Worm (Caenorhabditis elegans): ENCODE measurements around the gene C55C3.3.

C55C3.3 gene

DNA sequence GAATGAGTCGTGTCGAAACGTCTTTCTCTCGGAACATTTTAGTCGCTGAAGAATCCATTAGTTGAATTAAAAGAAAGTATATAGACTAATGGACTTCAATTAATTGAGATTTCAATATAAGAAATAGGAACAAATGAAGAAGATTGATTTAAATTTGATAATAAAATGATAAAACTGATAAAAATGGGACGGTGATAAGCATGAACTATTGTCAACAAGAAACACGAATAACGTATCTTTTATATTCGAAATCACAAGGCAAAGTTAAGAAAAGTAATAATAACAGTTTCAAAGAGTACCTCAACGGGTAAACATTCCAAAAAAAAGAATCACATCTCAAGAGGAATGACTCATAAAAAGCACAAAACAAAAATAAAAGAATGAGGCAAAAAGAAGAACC, 15.6 kb upstream of the C55C3.3 start, which contains the start of gene T19E7.6:
Gene T19E7.6, minus strand, starts transcription at position 45 of the 400 bp plus-strand sequence.
- TF ChIP-seq flh-1 (GFP tag; optimal IDR thresholded peaks at IDR 0.05) (no peak), mep-1 (tag; optimal IDR thresholded peaks at IDR 0.05) (no peak), M03D4.4 (tag; optimal IDR thresholded peaks at IDR 0.05) (no peak), sptf-1 (tag; optimal IDR thresholded peaks at IDR 0.05) (no peak), nhr-237 (tag; optimal IDR thresholded peaks at IDR 0.05) (no peak), ces-1 (GFP tag; optimal IDR thresholded peaks at IDR 0.05) (no peak), unc-120 (tag; optimal IDR thresholded peaks at IDR 0.05; ENCODE audit: poor library complexity, severe bottlenecking) (no peak), unc-39 (tag; optimal IDR thresholded peaks at IDR 0.05) (no peak), drap-1 (GFP tag; optimal IDR thresholded peaks at IDR 0.05) (no peak)

DNA sequence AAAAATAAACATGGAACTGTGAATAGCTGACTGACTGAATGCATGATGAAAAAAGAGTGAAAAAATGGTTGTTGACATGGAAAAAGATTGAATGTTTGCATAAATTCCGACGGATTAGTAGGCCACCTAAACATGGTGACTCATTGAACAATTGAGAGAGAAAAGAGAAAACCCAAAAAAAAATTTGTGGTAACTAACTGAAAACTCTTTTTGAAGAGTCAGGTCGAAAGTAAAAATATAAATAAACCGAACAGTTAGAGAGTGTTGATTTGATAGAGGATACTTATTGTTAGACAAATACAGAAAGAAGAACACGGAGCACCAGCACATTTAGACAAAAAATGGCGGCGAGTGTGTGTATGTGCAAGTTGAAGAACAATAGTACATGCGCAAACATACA, 13.8 kb upstream of the C55C3.3 start:
- no peak for TF ChIP-seq bed-3 (GFP tag; optimal IDR thresholded peaks at IDR 0.05)
- no peak for TF ChIP-seq blmp-1 (tag; optimal IDR thresholded peaks at IDR 0.05)
- no peak for TF ChIP-seq ces-1 (GFP tag; optimal IDR thresholded peaks at IDR 0.05)
- no peak for TF ChIP-seq sptf-1 (tag; optimal IDR thresholded peaks at IDR 0.05)
- no peak for TF ChIP-seq zip-8 (tag; optimal IDR thresholded peaks at IDR 0.05)
- TF ChIP-seq mab-5 (tag; optimal IDR thresholded peaks at IDR 0.05) = no peak
- no peak for TF ChIP-seq unc-120 (tag; optimal IDR thresholded peaks at IDR 0.05; ENCODE audit: poor library complexity, severe bottlenecking)
- TF ChIP-seq ceh-39 (tag; optimal IDR thresholded peaks at IDR 0.05) = no peak
- TF ChIP-seq nhr-237 (tag; optimal IDR thresholded peaks at IDR 0.05) = no peak
- TF ChIP-seq flh-1 (GFP tag; optimal IDR thresholded peaks at IDR 0.05) = no peak
- no peak for TF ChIP-seq nhr-76 (tag; optimal IDR thresholded peaks at IDR 0.05)
- no peak for TF ChIP-seq lin-13 (tag; optimal IDR thresholded peaks at IDR 0.05)
- TF ChIP-seq elt-3 (tag; optimal IDR thresholded peaks at IDR 0.05) = no peak
- no peak for TF ChIP-seq ceh-43 (GFP tag; optimal IDR thresholded peaks at IDR 0.05)
- TF ChIP-seq mep-1 (tag; optimal IDR thresholded peaks at IDR 0.05) = no peak
- TF ChIP-seq unc-62 (GFP tag; optimal IDR thresholded peaks at IDR 0.05) = no peak
- TF ChIP-seq elt-1 (tag; optimal IDR thresholded peaks at IDR 0.05; ENCODE audit: borderline replicate concordance, insufficient read depth) = no peak
- no peak for TF ChIP-seq unc-39 (tag; optimal IDR thresholded peaks at IDR 0.05)

DNA sequence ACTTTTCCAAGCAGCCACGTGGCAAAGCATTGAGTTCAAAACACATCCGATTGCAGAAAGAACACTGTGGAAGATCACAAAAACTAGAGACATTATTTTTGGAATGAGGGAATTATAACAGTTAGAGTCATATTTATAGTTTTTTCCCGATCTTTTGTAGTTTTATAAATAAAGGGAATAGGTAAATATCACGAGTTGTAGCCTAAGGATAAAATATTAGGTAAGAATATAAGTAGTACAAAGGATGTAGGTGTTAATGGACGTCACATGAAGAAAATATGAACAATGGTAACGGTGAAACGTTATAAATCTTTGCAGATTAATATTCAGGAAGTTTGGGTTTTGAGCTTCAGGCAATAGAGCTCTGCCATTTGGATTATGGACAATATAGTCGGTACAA, 10.7 kb upstream of the C55C3.3 start, which contains the start of gene srd-5:
Gene srd-5, minus strand, starts transcription at position 101 of the 400 bp plus-strand sequence.
- TF ChIP-seq lin-13 (tag; optimal IDR thresholded peaks at IDR 0.05) (no peak), unc-120 (tag; optimal IDR thresholded peaks at IDR 0.05; ENCODE audit: poor library complexity, severe bottlenecking) (no peak), pha-4 (tag; optimal IDR thresholded peaks at IDR 0.05) (no peak), elt-1 (tag; optimal IDR thresholded peaks at IDR 0.05; ENCODE audit: borderline replicate concordance, insufficient read depth) (no peak), ceh-43 (GFP tag; optimal IDR thresholded peaks at IDR 0.05) (no peak)

DNA sequence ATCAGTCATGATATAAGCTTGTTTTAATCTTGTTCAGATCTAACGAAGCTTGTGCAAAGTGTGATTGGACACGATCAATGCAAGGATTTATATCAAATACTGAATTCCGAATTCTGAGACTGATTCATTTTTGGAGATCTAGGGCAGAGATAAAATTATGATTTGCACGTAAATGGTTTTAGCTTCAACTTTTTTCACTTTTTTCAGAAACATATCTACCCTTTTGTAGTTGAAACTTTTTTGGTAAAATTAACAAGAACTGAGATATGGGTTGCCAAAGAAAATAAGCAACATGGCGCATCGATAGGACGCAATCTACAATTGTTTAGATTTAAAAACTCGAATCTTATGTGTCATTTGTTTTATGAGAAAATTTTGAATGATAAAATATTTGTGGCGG, 7.0 kb upstream of the C55C3.3 start, which contains the start of gene C55C3.4:
Gene C55C3.4, minus strand, starts transcription at position 101 of the 400 bp plus-strand sequence.
- TF ChIP-seq ceh-39 (tag; optimal IDR thresholded peaks at IDR 0.05) = no peak
- no peak for TF ChIP-seq sptf-1 (tag; optimal IDR thresholded peaks at IDR 0.05)
- no peak for TF ChIP-seq M03D4.4 (tag; optimal IDR thresholded peaks at IDR 0.05)
- no peak for TF ChIP-seq ceh-83 (GFP tag; optimal IDR thresholded peaks at IDR 0.05)
- TF ChIP-seq mab-5 (tag; optimal IDR thresholded peaks at IDR 0.05) = no peak
- TF ChIP-seq bed-3 (GFP tag; optimal IDR thresholded peaks at IDR 0.05) = no peak
- TF ChIP-seq sem-2 (GFP tag; optimal IDR thresholded peaks at IDR 0.05) = no peak
- TF ChIP-seq unc-39 (tag; optimal IDR thresholded peaks at IDR 0.05) = no peak
- no peak for TF ChIP-seq lin-13 (tag; optimal IDR thresholded peaks at IDR 0.05)
- no peak for TF ChIP-seq zip-8 (tag; optimal IDR thresholded peaks at IDR 0.05)
- TF ChIP-seq elt-3 (tag; optimal IDR thresholded peaks at IDR 0.05) = no peak
- TF ChIP-seq nhr-76 (tag; optimal IDR thresholded peaks at IDR 0.05) = no peak
- TF ChIP-seq ztf-11 (tag; optimal IDR thresholded peaks at IDR 0.05) = no peak

DNA sequence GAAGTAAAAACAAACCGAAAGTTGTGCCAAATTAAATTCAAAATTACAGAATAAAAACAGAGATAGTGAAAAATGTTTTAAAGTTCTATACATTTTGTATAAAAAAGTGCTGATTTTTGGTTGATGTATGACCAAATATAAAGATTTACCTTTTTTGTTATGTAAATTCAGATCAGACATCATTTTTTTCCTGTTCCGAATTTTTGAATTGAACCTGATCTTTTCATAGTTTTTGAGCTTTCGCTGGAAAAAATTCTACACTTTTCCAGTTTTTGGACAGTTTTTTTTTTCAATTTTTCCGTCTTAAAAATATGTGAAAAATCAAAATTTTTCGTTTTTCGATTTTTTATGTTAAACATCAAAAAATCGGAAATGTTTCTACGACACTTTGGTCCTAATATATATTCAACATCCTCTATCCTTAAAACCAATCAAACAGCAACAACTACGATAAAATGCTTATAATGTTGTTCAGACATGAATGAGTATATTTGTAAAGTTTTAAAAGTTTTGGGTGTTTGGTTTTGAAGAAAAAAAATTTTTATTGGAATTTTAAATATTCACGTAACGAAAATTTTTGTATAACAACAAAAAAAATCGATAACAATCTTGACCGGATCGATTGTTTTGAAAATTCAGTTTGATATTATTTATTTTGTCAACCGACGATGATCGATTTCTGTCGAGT, 2.4 kb upstream of the C55C3.3 start, which contains the start of the genes C55C3.7 and C55C3.6:
Gene C55C3.7, minus strand, starts transcription at position 101 of the 688 bp plus-strand sequence.
Gene C55C3.6, plus strand, starts transcription at position 638 of the 688 bp plus-strand sequence.
- TF ChIP-seq blmp-1 (tag; optimal IDR thresholded peaks at IDR 0.05) = no peak
- no peak for TF ChIP-seq nhr-76 (tag; optimal IDR thresholded peaks at IDR 0.05)
- TF ChIP-seq pha-4 (tag; optimal IDR thresholded peaks at IDR 0.05) = no peak
- no peak for TF ChIP-seq mep-1 (tag; optimal IDR thresholded peaks at IDR 0.05)
- TF ChIP-seq zip-8 (tag; optimal IDR thresholded peaks at IDR 0.05) = no peak
- TF ChIP-seq ztf-11 (tag; optimal IDR thresholded peaks at IDR 0.05) = no peak
- no peak for TF ChIP-seq ceh-39 (tag; optimal IDR thresholded peaks at IDR 0.05)
- TF ChIP-seq sem-2 (GFP tag; optimal IDR thresholded peaks at IDR 0.05) = no peak
- no peak for TF ChIP-seq M03D4.4 (tag; optimal IDR thresholded peaks at IDR 0.05)
- no peak for TF ChIP-seq hlh-1 (tag; optimal IDR thresholded peaks at IDR 0.05)
- TF ChIP-seq tbx-8 (GFP tag; optimal IDR thresholded peaks at IDR 0.05) = no peak
- TF ChIP-seq ces-1 (GFP tag; optimal IDR thresholded peaks at IDR 0.05) = no peak
- no peak for TF ChIP-seq ham-2 (GFP tag; optimal IDR thresholded peaks at IDR 0.05)
- TF ChIP-seq mls-2 (tag; optimal IDR thresholded peaks at IDR 0.05) = no peak
- no peak for TF ChIP-seq cnd-1 (tag; optimal IDR thresholded peaks at IDR 0.05)
- no peak for TF ChIP-seq unc-120 (tag; optimal IDR thresholded peaks at IDR 0.05; ENCODE audit: poor library complexity, severe bottlenecking)
- TF ChIP-seq ceh-43 (GFP tag; optimal IDR thresholded peaks at IDR 0.05) = no peak
- no peak for TF ChIP-seq unc-62 (GFP tag; optimal IDR thresholded peaks at IDR 0.05)
- no peak for TF ChIP-seq sptf-1 (tag; optimal IDR thresholded peaks at IDR 0.05)

All from whole organism, mixed stage, embryonic.